Worm (Caenorhabditis elegans) whole organism, mixed stage, embryonic: ENCODE results near the gene B0454.8.
A peak's percentile ranks its signal among the peaks of the same experiment; 100 is the strongest.

Source experiments
- M03D4.4 ChIP-seq: sonication (generic microtip); optimal IDR thresholded peaks from 2 replicates; lab custom pipeline; 2017; ENCODE audit warnings: mild to moderate bottlenecking, missing genetic modification characterization, missing compliant biosample characterization
- bed-3 ChIP-seq: fragments of 200-800 bp; sonication (Bioruptor generic); optimal IDR thresholded peaks from 3 replicates; lab custom pipeline; 2018; ENCODE audit warnings: mild to moderate bottlenecking, missing genetic modification characterization, moderate library complexity, missing compliant biosample characterization
- blmp-1 ChIP-seq: fragments of 150-350 bp; optimal IDR thresholded peaks from 2 replicates; lab custom pipeline; 2014; ENCODE audit warnings: missing biosample characterization, missing genetic modification characterization
- ceh-39 ChIP-seq: fragments of 150-350 bp; optimal IDR thresholded peaks from 2 replicates; lab custom pipeline; 2014; ENCODE audit warnings: missing biosample characterization, missing genetic modification characterization
- ceh-43 ChIP-seq: fragments of 200-800 bp; sonication (Bioruptor generic); optimal IDR thresholded peaks from 2 replicates; lab custom pipeline; 2018; ENCODE audit warnings: mild to moderate bottlenecking, missing genetic modification characterization, moderate library complexity, missing compliant biosample characterization
- ceh-83 ChIP-seq: fragments of 200-800 bp; sonication (Bioruptor generic); optimal IDR thresholded peaks from 2 replicates; lab custom pipeline; 2018; ENCODE audit warnings: mild to moderate bottlenecking, missing genetic modification characterization, missing compliant biosample characterization
- ces-1 ChIP-seq: fragments of 150-350 bp; optimal IDR thresholded peaks from 2 replicates; lab custom pipeline; 2014; ENCODE audit warnings: missing biosample characterization, missing genetic modification reagents, missing genetic modification characterization
- cnd-1 ChIP-seq: fragments of 200-800 bp; sonication (Bioruptor generic); optimal IDR thresholded peaks from 2 replicates; lab custom pipeline; 2018; ENCODE audit warnings: mild to moderate bottlenecking, missing genetic modification characterization, missing compliant biosample characterization
- drap-1 ChIP-seq: fragments of 200-800 bp; sonication (Bioruptor generic); optimal IDR thresholded peaks from 3 replicates; lab custom pipeline; 2018; ENCODE audit warnings: mild to moderate bottlenecking, missing genetic modification characterization, missing compliant biosample characterization
- elt-1 ChIP-seq: sonication (generic microtip); optimal IDR thresholded peaks from 2 replicates; lab custom pipeline; 2017; ENCODE audit warnings: missing genetic modification characterization, mild to moderate bottlenecking, missing compliant biosample characterization, antibody characterized with exemption, moderate library complexity, borderline replicate concordance; ENCODE audit not compliant: insufficient read depth
- elt-3 ChIP-seq: fragments of 150-350 bp; optimal IDR thresholded peaks from 2 replicates; lab custom pipeline; 2014; ENCODE audit warnings: missing biosample characterization, missing genetic modification characterization
- flh-1 ChIP-seq: fragments of 200-800 bp; sonication (Bioruptor generic); optimal IDR thresholded peaks from 2 replicates; lab custom pipeline; 2018; ENCODE audit warnings: mild to moderate bottlenecking, missing genetic modification characterization, moderate library complexity, missing compliant biosample characterization
- ham-2 ChIP-seq: fragments of 200-800 bp; sonication (Bioruptor generic); optimal IDR thresholded peaks from 2 replicates; lab custom pipeline; 2018; ENCODE audit warnings: mild to moderate bottlenecking, missing genetic modification characterization, missing compliant biosample characterization
- hlh-1 ChIP-seq: fragments of 150-350 bp; optimal IDR thresholded peaks from 2 replicates; lab custom pipeline; 2014; ENCODE audit warnings: missing biosample characterization, missing genetic modification reagents, missing genetic modification characterization
- lin-13 ChIP-seq: fragments of 150-350 bp; optimal IDR thresholded peaks from 2 replicates; lab custom pipeline; 2014; ENCODE audit warnings: missing biosample characterization, missing genetic modification characterization
- lin-32 ChIP-seq: fragments of 200-800 bp; sonication (Bioruptor generic); optimal IDR thresholded peaks from 2 replicates; lab custom pipeline; 2018; ENCODE audit warnings: mild to moderate bottlenecking, missing genetic modification characterization, missing compliant biosample characterization
- lsy-2 ChIP-seq: fragments of 150-350 bp; optimal IDR thresholded peaks from 2 replicates; lab custom pipeline; 2014; ENCODE audit warnings: missing biosample characterization, missing genetic modification characterization
- mab-5 ChIP-seq: fragments of 150-350 bp; optimal IDR thresholded peaks from 2 replicates; lab custom pipeline; 2014; ENCODE audit warnings: missing biosample characterization, missing genetic modification characterization
- mep-1 ChIP-seq: fragments of 150-350 bp; optimal IDR thresholded peaks from 2 replicates; lab custom pipeline; 2017; ENCODE audit warnings: missing biosample characterization, missing genetic modification reagents, missing genetic modification characterization, inconsistent platforms
- mls-2 ChIP-seq: sonication (generic microtip); optimal IDR thresholded peaks from 2 replicates; lab custom pipeline; 2016; ENCODE audit warnings: mild to moderate bottlenecking, missing genetic modification characterization, moderate library complexity, missing compliant biosample characterization
- nhr-12 ChIP-seq: fragments of 150-350 bp; optimal IDR thresholded peaks from 2 replicates; lab custom pipeline; 2014; ENCODE audit warnings: missing biosample characterization, missing genetic modification characterization
- nhr-2 ChIP-seq: fragments of 150-350 bp; optimal IDR thresholded peaks from 2 replicates; lab custom pipeline; 2014; ENCODE audit warnings: missing biosample characterization, missing genetic modification characterization
- nhr-237 ChIP-seq: fragments of 150-350 bp; optimal IDR thresholded peaks from 2 replicates; lab custom pipeline; 2014; ENCODE audit warnings: missing biosample characterization, missing genetic modification characterization
- nhr-28 ChIP-seq: fragments of 150-350 bp; optimal IDR thresholded peaks from 2 replicates; lab custom pipeline; 2014; ENCODE audit warnings: missing biosample characterization, missing genetic modification characterization
- nhr-76 ChIP-seq: sonication (generic microtip); optimal IDR thresholded peaks from 2 replicates; lab custom pipeline; 2017; ENCODE audit warnings: missing biosample characterization, missing genetic modification characterization
- pha-4 ChIP-seq: fragments of 150-350 bp; optimal IDR thresholded peaks from 2 replicates; lab custom pipeline; 2018; ENCODE audit warnings: missing biosample characterization, missing genetic modification reagents, missing genetic modification characterization
- sem-2 ChIP-seq: fragments of 200-800 bp; sonication (Bioruptor generic); optimal IDR thresholded peaks from 2 replicates; lab custom pipeline; 2018; ENCODE audit warnings: mild to moderate bottlenecking, missing genetic modification characterization, missing compliant biosample characterization
- snpc-4 ChIP-seq: fragments of 150-350 bp; optimal IDR thresholded peaks from 2 replicates; lab custom pipeline; 2014; ENCODE audit warnings: missing biosample characterization, missing genetic modification characterization
- sptf-1 ChIP-seq: sonication (generic microtip); optimal IDR thresholded peaks from 2 replicates; lab custom pipeline; 2017; ENCODE audit warnings: mild to moderate bottlenecking, missing genetic modification characterization, moderate library complexity, missing compliant biosample characterization
- tbx-8 ChIP-seq: fragments of 200-800 bp; sonication (Bioruptor generic); optimal IDR thresholded peaks from 2 replicates; lab custom pipeline; 2018; ENCODE audit warnings: mild to moderate bottlenecking, missing genetic modification characterization, moderate library complexity, missing compliant biosample characterization
- unc-120 ChIP-seq: sonication (generic microtip); optimal IDR thresholded peaks from 2 replicates; lab custom pipeline; 2017; ENCODE audit warnings: missing genetic modification characterization, missing compliant biosample characterization; ENCODE audit not compliant: poor library complexity, severe bottlenecking
- unc-39 ChIP-seq: fragments of 150-350 bp; optimal IDR thresholded peaks from 2 replicates; lab custom pipeline; 2014; ENCODE audit warnings: missing biosample characterization, missing genetic modification characterization
- unc-62 ChIP-seq: fragments of 150-350 bp; optimal IDR thresholded peaks from 2 replicates; lab custom pipeline; 2014; ENCODE audit warnings: missing biosample characterization, missing genetic modification reagents, missing genetic modification characterization
- zip-8 ChIP-seq: fragments of 150-350 bp; optimal IDR thresholded peaks from 2 replicates; lab custom pipeline; 2014; ENCODE audit warnings: missing biosample characterization, missing genetic modification characterization
- ztf-11 ChIP-seq: fragments of 150-350 bp; optimal IDR thresholded peaks from 2 replicates; lab custom pipeline; 2014; ENCODE audit warnings: missing biosample characterization, missing genetic modification characterization

The B0454.8 gene

ce11 chrII:3076915-3077314, 33.7 kb upstream of the B0454.8 start, which contains the start of gene Y25C1A.8:
Gene Y25C1A.8, minus strand, starts transcription at chrII:3076959.
- TF ChIP-seq ces-1 (peak; percentile 76), lin-13 (tag; lab: Kevin White, UChicago) (peak; percentile 70), unc-39 (no peak), sem-2 (no peak), unc-120 (tag; lab: Kevin White, UChicago) (peak; percentile 10), nhr-76 (no peak), cnd-1 (tag; lab: Kevin White, UChicago) (no peak), nhr-12 (tag; lab: Kevin White, UChicago) (no peak), mep-1 (peak; percentile 49), ceh-43 (GFP tag; lab: Kevin White, UChicago) (peak; percentile 44), flh-1 (GFP tag; lab: Kevin White, UChicago) (no peak), elt-3 (tag; lab: Kevin White, UChicago) (no peak), lin-32 (no peak), M03D4.4 (tag; lab: Kevin White, UChicago) (no peak), elt-1 (tag; lab: Kevin White, UChicago) (peak; percentile 31), pha-4 (peak; percentile 78), snpc-4 (tag; lab: Kevin White, UChicago) (no peak), nhr-2 (tag; lab: Kevin White, UChicago) (no peak), ceh-39 (no peak), lsy-2 (tag; lab: Kevin White, UChicago) (peak; percentile 99), tbx-8 (GFP tag; lab: Kevin White, UChicago) (peak; percentile 20), drap-1 (GFP tag; lab: Kevin White, UChicago) (peak; percentile 68), bed-3 (GFP tag; lab: Kevin White, UChicago) (peak; percentile 59), mab-5 (tag; lab: Kevin White, UChicago) (no peak), sptf-1 (tag; lab: Kevin White, UChicago) (peak; percentile 70), mls-2 (peak; percentile 44), hlh-1 (tag; lab: Kevin White, UChicago) (no peak), ceh-83 (GFP tag; lab: Kevin White, UChicago) (peak; percentile 68), unc-62 (GFP tag; lab: Kevin White, UChicago) (peak; percentile 30), zip-8 (tag; lab: Kevin White, UChicago) (no peak), ztf-11 (no peak), nhr-28 (tag; lab: Kevin White, UChicago) (no peak), nhr-237 (tag; lab: Kevin White, UChicago) (peak; percentile 26), blmp-1 (tag; lab: Kevin White, UChicago) (no peak), ham-2 (GFP tag; lab: Kevin White, UChicago) (peak; percentile 7)
- TF ChIP-seq, all 35 proteins: peak for 17

DNA sequence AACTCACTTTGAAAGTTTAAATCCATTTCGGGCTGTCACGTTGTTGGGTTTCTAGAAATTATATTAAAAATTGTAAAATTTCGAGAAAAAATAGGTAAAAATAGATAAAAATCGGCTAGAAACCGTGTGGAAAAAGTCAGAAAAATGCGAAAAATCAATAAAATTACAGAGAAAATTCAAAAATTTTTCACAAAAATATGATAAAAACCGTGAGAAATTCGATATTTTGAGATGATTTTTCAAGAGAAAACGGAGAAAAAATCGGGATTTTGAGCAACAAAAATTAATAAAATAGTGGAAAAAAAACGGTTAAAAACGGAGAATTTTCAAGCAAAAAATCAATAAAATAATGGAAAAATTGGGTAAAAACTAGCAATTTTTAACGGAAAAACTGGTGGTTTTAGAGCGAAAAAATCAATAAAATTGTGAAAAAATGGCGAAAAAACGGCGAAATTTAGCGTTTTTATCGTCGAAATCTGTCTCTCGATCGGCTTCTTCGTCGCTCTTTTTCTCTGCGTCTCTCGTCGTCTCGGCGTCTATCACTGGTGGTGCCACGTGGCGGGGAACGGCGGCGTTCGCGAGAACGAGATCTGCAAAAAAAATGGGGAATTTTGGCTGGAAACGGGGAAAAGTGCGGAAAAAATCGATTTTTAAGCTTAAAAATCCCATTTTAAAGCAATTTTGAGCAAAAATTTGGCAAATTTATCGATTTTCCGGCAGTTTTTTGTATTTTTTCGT, 27.9 kb upstream of the B0454.8 start, which contains the start of gene Y25C1A.7:
Gene Y25C1A.7, minus strand, starts transcription at position 51 of the 738 bp plus-strand sequence.
- TF ChIP-seq nhr-12 (tag; lab: Kevin White, UChicago), result no peak

- TF ChIP-seq unc-120 (tag; lab: Kevin White, UChicago) (no peak), ceh-83 (GFP tag; lab: Kevin White, UChicago) (no peak), ceh-43 (GFP tag; lab: Kevin White, UChicago) (no peak), lin-13 (tag; lab: Kevin White, UChicago) (no peak), elt-3 (tag; lab: Kevin White, UChicago) (no peak), zip-8 (tag; lab: Kevin White, UChicago) (no peak), snpc-4 (tag; lab: Kevin White, UChicago) (no peak), mls-2 (no peak), sptf-1 (tag; lab: Kevin White, UChicago) (no peak), cnd-1 (tag; lab: Kevin White, UChicago) (no peak), mab-5 (tag; lab: Kevin White, UChicago) (no peak), unc-62 (GFP tag; lab: Kevin White, UChicago) (no peak), ces-1 (no peak), ceh-39 (no peak)
These were observed 26.9 kb upstream of the B0454.8 start for ce11 chrII:3070182-3070581.
